Fruit fly (Drosophila melanogaster) whole organism, embryonic: Measurements from ENCODE around the gene Gr2a.
A peak's percentile ranks its signal among the peaks of the same experiment; 100 is the strongest.

ENCODE experiments used
- Antp ChIP-seq: fragments of 200-800 bp; sonication (Bioruptor generic); optimal IDR thresholded peaks from 3 replicates; lab custom pipeline; 2016; ENCODE audit warnings: missing biosample characterization, missing genetic modification characterization
- Atf3 ChIP-seq: fragments of 200-800 bp; sonication (Bioruptor generic); optimal IDR thresholded peaks from 3 replicates; lab custom pipeline; 2016; ENCODE audit warnings: missing biosample characterization, missing genetic modification characterization
- BtbVII ChIP-seq: fragments of 200-800 bp; sonication (Bioruptor generic); optimal IDR thresholded peaks from 3 replicates; lab custom pipeline; 2017; ENCODE audit warnings: missing biosample characterization, mild to moderate bottlenecking, missing genetic modification characterization
- CG10274 ChIP-seq: fragments of 200-800 bp; sonication (Bioruptor generic); optimal IDR thresholded peaks from 3 replicates; lab custom pipeline; 2017; ENCODE audit warnings: missing biosample characterization, mild to moderate bottlenecking, missing genetic modification characterization
- CG30431 ChIP-seq: fragments of 200-800 bp; sonication (Bioruptor generic); optimal IDR thresholded peaks from 2 replicates; lab custom pipeline; 2017; ENCODE audit warnings: missing biosample characterization, missing genetic modification characterization
- CG33213 ChIP-seq: fragments of 200-800 bp; sonication (Bioruptor generic); optimal IDR thresholded peaks from 3 replicates; lab custom pipeline; 2016; ENCODE audit warnings: missing biosample characterization, missing genetic modification characterization
- CG3407 ChIP-seq: fragments of 200-800 bp; sonication (Bioruptor generic); optimal IDR thresholded peaks from 2 replicates; lab custom pipeline; 2018; ENCODE audit warnings: missing biosample characterization, mild to moderate bottlenecking, missing genetic modification characterization
- CG34376 ChIP-seq: fragments of 200-800 bp; sonication (Bioruptor generic); optimal IDR thresholded peaks from 2 replicates; lab custom pipeline; 2018; ENCODE audit warnings: missing biosample characterization, mild to moderate bottlenecking, missing genetic modification characterization
- CG43689 ChIP-seq: fragments of 200-800 bp; sonication (Bioruptor generic); IDR thresholded peaks from 2 replicates; pipeline ENCODE4 v1.3.6; 2022; ENCODE audit warnings: missing biosample characterization, missing genetic modification characterization
- CG4617 ChIP-seq: fragments of 200-800 bp; sonication (Bioruptor generic); optimal IDR thresholded peaks from 3 replicates; lab custom pipeline; 2016; ENCODE audit warnings: missing biosample characterization, missing genetic modification characterization, borderline replicate concordance
- CG5245 ChIP-seq: fragments of 200-800 bp; sonication (Bioruptor generic); optimal IDR thresholded peaks from 3 replicates; lab custom pipeline; 2016; ENCODE audit warnings: missing biosample characterization, missing genetic modification characterization
- CG7987 ChIP-seq: fragments of 200-800 bp; sonication (Bioruptor generic); optimal IDR thresholded peaks from 2 replicates; lab custom pipeline; 2018; ENCODE audit warnings: missing biosample characterization, mild to moderate bottlenecking, missing genetic modification characterization, moderate library complexity
- CG8478 ChIP-seq: fragments of >200 bp; optimal IDR thresholded peaks from 2 replicates; lab custom pipeline; 2018
- CG8944 ChIP-seq: fragments of 200-800 bp; sonication (Bioruptor generic); optimal IDR thresholded peaks from 3 replicates; lab custom pipeline; 2016; ENCODE audit warnings: missing biosample characterization, missing genetic modification characterization
- CG9932 ChIP-seq: fragments of 200-800 bp; sonication (Bioruptor generic); IDR thresholded peaks from 2 replicates; pipeline ENCODE4 v1.3.6; 2022; ENCODE audit warnings: missing biosample characterization, missing genetic modification characterization
- Camta ChIP-seq: fragments of 200-800 bp; sonication (Bioruptor generic); optimal IDR thresholded peaks from 2 replicates; lab custom pipeline; 2016; ENCODE audit warnings: missing biosample characterization, missing genetic modification characterization
- Dek ChIP-seq: fragments of 200-800 bp; sonication (Bioruptor generic); optimal IDR thresholded peaks from 3 replicates; lab custom pipeline; 2019; ENCODE audit warnings: missing biosample characterization, mild to moderate bottlenecking, missing genetic modification characterization, moderate library complexity
- Dfd ChIP-seq, 2 experiments: fragments of >200 bp; optimal IDR thresholded peaks; 2 replicates each; lab custom pipeline; 2017; ENCODE audit warnings: missing biosample characterization in 2 of 2, missing genetic modification characterization in 2 of 2
- E2f1 ChIP-seq: fragments of 200-800 bp; sonication (Bioruptor generic); IDR thresholded peaks from 2 replicates; pipeline ENCODE4 v1.3.6; 2022; ENCODE audit warnings: missing biosample characterization, missing genetic modification characterization
- Fer3 ChIP-seq: fragments of 200-800 bp; sonication (Bioruptor generic); optimal IDR thresholded peaks from 2 replicates; lab custom pipeline; 2018; ENCODE audit warnings: missing biosample characterization, mild to moderate bottlenecking, missing genetic modification characterization, moderate library complexity
- Gug ChIP-seq: fragments of 200-800 bp; sonication (Bioruptor generic); IDR thresholded peaks from 4 replicates; pipeline ENCODE4 v1.3.6; 2022; ENCODE audit warnings: missing biosample characterization, missing genetic modification characterization
- Hand ChIP-seq: fragments of 200-800 bp; sonication (Bioruptor generic); optimal IDR thresholded peaks from 2 replicates; lab custom pipeline; 2017; ENCODE audit warnings: mild to moderate bottlenecking, missing biosample characterization, missing genetic modification reagents, missing genetic modification characterization
- HmgD ChIP-seq: fragments of 200-800 bp; sonication (Bioruptor generic); optimal IDR thresholded peaks from 3 replicates; lab custom pipeline; 2016; ENCODE audit warnings: missing biosample characterization, missing genetic modification characterization
- Hr39 ChIP-seq: fragments of >200 bp; optimal IDR thresholded peaks from 2 replicates; lab custom pipeline; 2017
- Meics ChIP-seq: fragments of 200-800 bp; sonication (Bioruptor generic); optimal IDR thresholded peaks from 2 replicates; lab custom pipeline; 2017; ENCODE audit warnings: missing biosample characterization, mild to moderate bottlenecking, missing genetic modification characterization
- Nf-YB ChIP-seq: fragments of 200-800 bp; sonication (Bioruptor generic); optimal IDR thresholded peaks from 3 replicates; lab custom pipeline; 2019; ENCODE audit warnings: missing biosample characterization, mild to moderate bottlenecking, missing genetic modification characterization, moderate library complexity
- Nf-YC ChIP-seq: fragments of 200-800 bp; optimal IDR thresholded peaks from 3 replicates; lab custom pipeline; 2019; ENCODE audit warnings: missing biosample characterization, mild to moderate bottlenecking, missing genetic modification characterization, moderate library complexity
- Oli ChIP-seq: fragments of 200-800 bp; sonication (Bioruptor generic); optimal IDR thresholded peaks from 2 replicates; lab custom pipeline; 2018; ENCODE audit warnings: missing biosample characterization, mild to moderate bottlenecking, missing genetic modification characterization, moderate library complexity
- Six4 ChIP-seq: fragments of 200-800 bp; sonication (Bioruptor generic); optimal IDR thresholded peaks from 2 replicates; lab custom pipeline; 2016; ENCODE audit warnings: missing biosample characterization, missing genetic modification characterization
- Sry-β ChIP-seq: fragments of 200-800 bp; sonication (Bioruptor generic); optimal IDR thresholded peaks from 2 replicates; lab custom pipeline; 2018; ENCODE audit warnings: missing biosample characterization, mild to moderate bottlenecking, missing genetic modification characterization, moderate library complexity
- Taf1 ChIP-seq: fragments of 200-800 bp; sonication (Bioruptor generic); IDR thresholded peaks from 2 replicates; pipeline ENCODE4 v1.3.6; 2022; ENCODE audit warnings: missing biosample characterization, missing genetic modification characterization
- Trl ChIP-seq, 3 experiments: fragments of >200 bp in 2 of 3; fragments of 200-800 bp in 1 of 3; sonication (Bioruptor generic) in 1 of 3; optimal IDR thresholded peaks; 2 replicates in 1 of 3; 3 replicates in 2 of 3; lab custom pipeline; 2016 to 2017; ENCODE audit warnings: missing biosample characterization in 1 of 3, missing genetic modification characterization in 1 of 3
- bsh ChIP-seq, 2 experiments: fragments of 200-800 bp; sonication (Bioruptor generic); optimal IDR thresholded peaks; 2 replicates each; lab custom pipeline; 2017 to 2018; ENCODE audit warnings: mild to moderate bottlenecking in 2 of 2, missing biosample characterization in 2 of 2, missing genetic modification characterization in 2 of 2, moderate library complexity in 1 of 2
- cad ChIP-seq: fragments of >200 bp; optimal IDR thresholded peaks from 2 replicates; lab custom pipeline; 2017; ENCODE audit warnings: missing biosample characterization, missing genetic modification characterization
- cas ChIP-seq: fragments of 200-800 bp; sonication (Bioruptor generic); IDR thresholded peaks from 2 replicates; pipeline ENCODE4 v1.3.6; 2022; ENCODE audit warnings: missing biosample characterization, missing genetic modification characterization
- chif ChIP-seq, 2 experiments: fragments of 200-800 bp; sonication (Bioruptor generic); optimal IDR thresholded peaks; 3 replicates each; lab custom pipeline; 2016; ENCODE audit warnings: missing biosample characterization in 2 of 2, missing genetic modification characterization in 2 of 2
- disco-r ChIP-seq: fragments of 200-800 bp; sonication (Bioruptor generic); optimal IDR thresholded peaks from 2 replicates; lab custom pipeline; 2016; ENCODE audit warnings: missing biosample characterization, missing genetic modification characterization
- eyg ChIP-seq: fragments of 200-800 bp; sonication (Bioruptor generic); optimal IDR thresholded peaks from 3 replicates; lab custom pipeline; 2016; ENCODE audit warnings: missing biosample characterization, missing genetic modification characterization
- gt ChIP-seq: fragments of 200-800 bp; sonication (Bioruptor generic); IDR thresholded peaks from 2 replicates; pipeline ENCODE4 v1.3.6; 2022; ENCODE audit warnings: missing biosample characterization, missing genetic modification characterization
- ham ChIP-seq: fragments of 200-800 bp; sonication (Bioruptor generic); IDR thresholded peaks from 2 replicates; pipeline ENCODE4 v1.3.6; 2022; ENCODE audit warnings: missing biosample characterization, missing genetic modification characterization
- hbn ChIP-seq: fragments of 200-800 bp; sonication (Bioruptor generic); IDR thresholded peaks from 2 replicates; pipeline ENCODE4 v1.3.6; 2022; ENCODE audit warnings: missing biosample characterization, missing genetic modification characterization; ENCODE audit not compliant: partially characterized antibody
- hth ChIP-seq: fragments of >200 bp; optimal IDR thresholded peaks from 2 replicates; lab custom pipeline; 2017; ENCODE audit warnings: inconsistent platforms
- jigr1 ChIP-seq: fragments of 200-800 bp; sonication (Bioruptor generic); IDR thresholded peaks from 3 replicates; pipeline ENCODE4 v1.3.6; 2022; ENCODE audit warnings: missing biosample characterization, missing genetic modification characterization
- lov ChIP-seq, 2 experiments: fragments of 200-800 bp in 1 of 2; fragments of >200 bp in 1 of 2; sonication (Bioruptor generic) in 1 of 2; IDR thresholded peaks in 1 of 2; optimal IDR thresholded peaks in 1 of 2; 2 replicates in 1 of 2; 3 replicates in 1 of 2; pipeline versions ENCODE4 v1.3.6 to Lab custom; 2017 to 2022; ENCODE audit warnings: missing biosample characterization in 1 of 2, missing genetic modification characterization in 1 of 2
- mirr ChIP-seq: fragments of 200-800 bp; sonication (Bioruptor generic); optimal IDR thresholded peaks from 3 replicates; lab custom pipeline; 2018; ENCODE audit warnings: missing biosample characterization, mild to moderate bottlenecking, missing genetic modification characterization
- nerfin-2 ChIP-seq: fragments of 200-800 bp; sonication (Bioruptor generic); IDR thresholded peaks from 2 replicates; pipeline ENCODE4 v1.3.6; 2022; ENCODE audit warnings: missing biosample characterization, missing genetic modification characterization; ENCODE audit not compliant: partially characterized antibody
- nmo ChIP-seq: fragments of 200-800 bp; sonication (Bioruptor generic); optimal IDR thresholded peaks from 2 replicates; lab custom pipeline; 2018; ENCODE audit warnings: missing biosample characterization, mild to moderate bottlenecking, missing genetic modification characterization, moderate library complexity
- peb ChIP-seq: fragments of 200-800 bp; sonication (Bioruptor generic); IDR thresholded peaks from 2 replicates; pipeline ENCODE4 v1.3.6; 2022; ENCODE audit warnings: missing biosample characterization, missing genetic modification characterization
- ssp ChIP-seq: fragments of 200-800 bp; sonication (Bioruptor generic); IDR thresholded peaks from 2 replicates; pipeline ENCODE4 v1.3.6; 2022; ENCODE audit warnings: missing biosample characterization, missing genetic modification characterization
- unpg ChIP-seq: fragments of 200-800 bp; sonication (Bioruptor generic); optimal IDR thresholded peaks from 3 replicates; lab custom pipeline; 2018; ENCODE audit warnings: missing biosample characterization, mild to moderate bottlenecking, missing genetic modification characterization, moderate library complexity
- vvl ChIP-seq: fragments of 200-800 bp; sonication (Bioruptor generic); IDR thresholded peaks from 2 replicates; pipeline ENCODE4 v1.3.6; 2022; ENCODE audit warnings: missing biosample characterization, missing genetic modification characterization

Gr2a gene

DNA sequence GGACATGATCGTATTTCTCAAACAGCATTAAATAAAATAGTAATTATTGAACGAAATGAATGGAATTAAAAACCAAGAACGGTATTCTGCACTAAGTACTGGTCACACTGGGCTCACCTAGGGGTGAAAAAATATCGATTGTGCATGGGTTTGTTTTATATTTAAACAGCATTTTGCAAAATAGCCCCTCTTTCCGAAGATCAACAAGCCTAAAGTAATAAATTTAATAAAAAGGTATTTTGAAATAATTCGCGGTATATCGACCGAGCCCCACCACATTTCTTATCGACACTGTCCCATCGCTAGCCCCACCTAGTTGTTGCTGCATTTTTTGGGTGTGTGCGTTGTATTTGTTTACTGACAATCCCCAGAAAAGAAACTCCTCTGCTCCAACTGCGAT is 18.3 kb downstream of the Gr2a start, which contains the start of gene pck (continued):
- TF ChIP-seq peb (no peak), CG3407 (GFP tag; lab: Kevin White, UChicago) (peak; percentile 34), Meics (GFP tag; lab: Kevin White, UChicago) (peak; percentile 34), ham (GFP tag; lab: Robert Waterston, UW) (no peak), Taf1 (GFP tag; lab: Robert Waterston, UW) (peak; percentile 50), Trl (optimal IDR thresholded peaks at IDR 0.05; lab: Kevin White, UChicago) (no peak), Trl (GFP tag; optimal IDR thresholded peaks at IDR 0.05; lab: Kevin White, UChicago) (peak; percentile 68), Antp (GFP tag; lab: Kevin White, UChicago) (peak; percentile 63), HmgD (GFP tag; lab: Kevin White, UChicago) (no peak), Sry-β (GFP tag; lab: Kevin White, UChicago) (no peak), Gug (GFP tag; lab: Robert Waterston, UW) (peak; percentile 61), Hand (GFP tag; lab: Kevin White, UChicago) (no peak), CG7987 (GFP tag; lab: Kevin White, UChicago) (no peak), CG10274 (GFP tag; lab: Kevin White, UChicago) (no peak), unpg (GFP tag; lab: Kevin White, UChicago) (peak; percentile 70), Camta (GFP tag; lab: Kevin White, UChicago) (peak; percentile 69), CG33213 (peak; percentile 52), Six4 (GFP tag; lab: Kevin White, UChicago) (peak; percentile 47), Fer3 (tag; lab: Kevin White, UChicago) (peak; percentile 40), lov (optimal IDR thresholded peaks at IDR 0.05; lab: Kevin White, UChicago) (no peak), lov (GFP tag; IDR thresholded peaks at IDR 0.05; lab: Robert Waterston, UW) (peak; percentile 75; the same call in 1 of the 3 replicates), CG8944 (GFP tag; lab: Kevin White, UChicago) (peak; percentile 48), chif (GFP tag; optimal IDR thresholded peaks at IDR 0.05; lab: Kevin White, UChicago) (peak in 1 of 2 experiments; percentile 64), gt (GFP tag; lab: Robert Waterston, UW) (no peak), CG30431 (peak; percentile 6), ssp (GFP tag; lab: Robert Waterston, UW) (peak; percentile 38; the same call in 1 of the 2 replicates), eyg (GFP tag; lab: Kevin White, UChicago) (no peak), Oli (tag; lab: Kevin White, UChicago) (no peak), CG43689 (GFP tag; lab: Robert Waterston, UW) (no peak), vvl (GFP tag; lab: Robert Waterston, UW) (peak; percentile 86), mirr (GFP tag; lab: Kevin White, UChicago) (no peak), CG8478 (no peak), nerfin-2 (GFP tag; lab: Robert Waterston, UW) (0 out of 2 replicates have a peak, but pooled peaks have one; percentile 29), E2f1 (GFP tag; lab: Robert Waterston, UW) (peak; percentile 70), CG34376 (GFP tag; lab: Kevin White, UChicago) (peak; percentile 11), Nf-YC (tag; lab: Kevin White, UChicago) (peak; percentile 31), nmo (GFP tag; lab: Kevin White, UChicago) (peak; percentile 28), bsh (GFP tag; optimal IDR thresholded peaks at IDR 0.05; lab: Kevin White, UChicago) (peak in 1 of 2 experiments; percentile 76), Hr39 (no peak), CG4617 (GFP tag; lab: Kevin White, UChicago) (peak; percentile 81), jigr1 (GFP tag; lab: Robert Waterston, UW) (no peak), hth (lab: Kevin White, UChicago) (no peak), CG5245 (peak; percentile 53), hbn (GFP tag; lab: Robert Waterston, UW) (peak; percentile 41; the same call in 1 of the 2 replicates), disco-r (GFP tag; lab: Kevin White, UChicago) (peak; percentile 49), cas (no peak), Dfd (GFP tag; optimal IDR thresholded peaks at IDR 0.05; lab: Kevin White, UChicago) (no peak), Atf3 (peak; percentile 55), CG9932 (GFP tag; lab: Robert Waterston, UW) (peak; percentile 62), Dek (tag; lab: Kevin White, UChicago) (peak; percentile 14), cad (GFP tag; lab: Kevin White, UChicago) (no peak), Nf-YB (peak; percentile 19), BtbVII (GFP tag; lab: Kevin White, UChicago) (no peak)
